Fruit fly (Drosophila melanogaster) whole organism, embryonic: ENCODE measurements around the gene Cnot4.
A peak's percentile ranks its signal among the peaks of the same experiment; 100 is the strongest.

Source experiments
- Aef1 ChIP-seq: fragments of 200-800 bp; sonication (Bioruptor generic); IDR thresholded peaks from 3 replicates; pipeline ENCODE4 v1.3.6; 2022; ENCODE audit warnings: missing biosample characterization, missing genetic modification characterization
- B-H2 ChIP-seq: fragments of 200-800 bp; sonication (Bioruptor generic); optimal IDR thresholded peaks from 2 replicates; lab custom pipeline; 2018; ENCODE audit warnings: missing biosample characterization, mild to moderate bottlenecking, missing genetic modification characterization
- CG10274 ChIP-seq: fragments of 200-800 bp; sonication (Bioruptor generic); optimal IDR thresholded peaks from 3 replicates; lab custom pipeline; 2017; ENCODE audit warnings: missing biosample characterization, mild to moderate bottlenecking, missing genetic modification characterization
- CG10321 ChIP-seq: fragments of 200-800 bp; sonication (Bioruptor generic); IDR thresholded peaks from 2 replicates; pipeline ENCODE4 v1.3.6; 2022; ENCODE audit warnings: missing biosample characterization, missing genetic modification characterization
- CG11093 ChIP-seq: fragments of 200-800 bp; sonication (Bioruptor generic); IDR thresholded peaks from 3 replicates; pipeline ENCODE4 v1.3.6; 2022; ENCODE audit warnings: missing biosample characterization, missing genetic modification characterization
- CG11504 ChIP-seq: fragments of 200-800 bp; sonication (Bioruptor generic); optimal IDR thresholded peaks from 3 replicates; lab custom pipeline; 2019; ENCODE audit warnings: missing biosample characterization, mild to moderate bottlenecking, missing genetic modification characterization, moderate library complexity
- CG11695 ChIP-seq: fragments of 200-800 bp; sonication (Bioruptor generic); IDR thresholded peaks from 3 replicates; pipeline ENCODE4 v1.3.6; 2022; ENCODE audit warnings: missing biosample characterization, missing genetic modification characterization
- CG11696 ChIP-seq: fragments of 200-800 bp; sonication (Bioruptor generic); IDR thresholded peaks from 2 replicates; pipeline ENCODE4 v1.3.6; 2022; ENCODE audit warnings: missing biosample characterization, missing genetic modification characterization
- CG12155 ChIP-seq: fragments of 200-800 bp; sonication (Bioruptor generic); optimal IDR thresholded peaks from 3 replicates; lab custom pipeline; 2016; ENCODE audit warnings: missing biosample characterization, missing genetic modification characterization
- CG13624 ChIP-seq: fragments of 200-800 bp; sonication (Bioruptor generic); optimal IDR thresholded peaks from 2 replicates; lab custom pipeline; 2016; ENCODE audit warnings: missing biosample characterization, missing genetic modification characterization
- CG15269 ChIP-seq: fragments of 200-800 bp; sonication (Bioruptor generic); optimal IDR thresholded peaks from 2 replicates; lab custom pipeline; 2018; ENCODE audit warnings: missing biosample characterization, mild to moderate bottlenecking, missing genetic modification characterization, moderate library complexity
- CG1529 ChIP-seq: fragments of 200-800 bp; sonication (Bioruptor generic); optimal IDR thresholded peaks from 3 replicates; lab custom pipeline; 2018; ENCODE audit warnings: missing biosample characterization, missing genetic modification characterization
- CG17328 ChIP-seq: fragments of 200-800 bp; sonication (Bioruptor generic); IDR thresholded peaks from 2 replicates; pipeline ENCODE4 v1.3.6; 2022; ENCODE audit warnings: missing biosample characterization, missing genetic modification characterization
- CG17829 ChIP-seq: fragments of 200-800 bp; optimal IDR thresholded peaks from 2 replicates; lab custom pipeline; 2019; ENCODE audit warnings: missing biosample characterization, mild to moderate bottlenecking, missing genetic modification characterization, moderate library complexity
- CG18764 ChIP-seq: fragments of 200-800 bp; sonication (Bioruptor generic); optimal IDR thresholded peaks from 3 replicates; lab custom pipeline; 2016; ENCODE audit warnings: missing biosample characterization, missing genetic modification characterization
- CG32772 ChIP-seq: fragments of 200-800 bp; sonication (Bioruptor generic); IDR thresholded peaks from 2 replicates; pipeline ENCODE4 v1.3.6; 2022; ENCODE audit warnings: missing biosample characterization, missing genetic modification characterization
- CG4424 ChIP-seq: fragments of 200-800 bp; sonication (Bioruptor generic); optimal IDR thresholded peaks from 3 replicates; lab custom pipeline; 2016; ENCODE audit warnings: missing biosample characterization, missing genetic modification characterization
- CG4617 ChIP-seq: fragments of 200-800 bp; sonication (Bioruptor generic); optimal IDR thresholded peaks from 3 replicates; lab custom pipeline; 2016; ENCODE audit warnings: missing biosample characterization, missing genetic modification characterization, borderline replicate concordance
- CG7271 ChIP-seq: fragments of 200-800 bp; sonication (Bioruptor generic); optimal IDR thresholded peaks from 2 replicates; lab custom pipeline; 2018; ENCODE audit warnings: missing biosample characterization, mild to moderate bottlenecking, missing genetic modification characterization, moderate library complexity
- CG8281 ChIP-seq: fragments of 200-800 bp; sonication (Bioruptor generic); optimal IDR thresholded peaks from 2 replicates; lab custom pipeline; 2018; ENCODE audit warnings: missing biosample characterization, mild to moderate bottlenecking, missing genetic modification characterization, moderate library complexity
- CTCF ChIP-seq: fragments of 200-800 bp; sonication (Bioruptor generic); optimal IDR thresholded peaks from 2 replicates; lab custom pipeline; 2017; ENCODE audit warnings: missing biosample characterization, mild to moderate bottlenecking, missing genetic modification characterization, moderate library complexity
- Dad ChIP-seq: fragments of 200-800 bp; sonication (Bioruptor generic); optimal IDR thresholded peaks from 3 replicates; lab custom pipeline; 2016; ENCODE audit warnings: missing biosample characterization, missing genetic modification characterization
- HmgD ChIP-seq: fragments of 200-800 bp; sonication (Bioruptor generic); optimal IDR thresholded peaks from 3 replicates; lab custom pipeline; 2016; ENCODE audit warnings: missing biosample characterization, missing genetic modification characterization
- Hmr ChIP-seq: fragments of 200-800 bp; sonication (Bioruptor generic); optimal IDR thresholded peaks from 3 replicates; lab custom pipeline; 2017; ENCODE audit warnings: mild to moderate bottlenecking, missing biosample characterization, missing genetic modification reagents, missing genetic modification characterization
- MESR4 ChIP-seq: fragments of 200-800 bp; sonication (Bioruptor generic); optimal IDR thresholded peaks from 2 replicates; lab custom pipeline; 2018; ENCODE audit warnings: missing biosample characterization, mild to moderate bottlenecking, missing genetic modification characterization, moderate library complexity
- Max ChIP-seq: fragments of 200-800 bp; sonication (Bioruptor generic); optimal IDR thresholded peaks from 2 replicates; lab custom pipeline; 2016; ENCODE audit warnings: missing biosample characterization, mild to moderate bottlenecking, missing genetic modification characterization
- Neu2 ChIP-seq: fragments of 200-800 bp; sonication (Bioruptor generic); optimal IDR thresholded peaks from 3 replicates; lab custom pipeline; 2016; ENCODE audit warnings: missing biosample characterization, missing genetic modification characterization, borderline replicate concordance
- Ptx1 ChIP-seq: fragments of 200-800 bp; sonication (Bioruptor generic); IDR thresholded peaks from 2 replicates; pipeline ENCODE4 v1.3.6; 2022; ENCODE audit warnings: missing biosample characterization, missing genetic modification characterization
- YL-1 ChIP-seq: fragments of 200-800 bp; sonication (Bioruptor generic); optimal IDR thresholded peaks from 3 replicates; lab custom pipeline; 2017; ENCODE audit warnings: missing biosample characterization, mild to moderate bottlenecking, missing genetic modification characterization
- caup ChIP-seq: fragments of 200-800 bp; sonication (Bioruptor generic); optimal IDR thresholded peaks from 3 replicates; lab custom pipeline; 2017; ENCODE audit warnings: missing biosample characterization, mild to moderate bottlenecking, missing genetic modification characterization, moderate library complexity; ENCODE audit not compliant: severe bottlenecking
- chinmo ChIP-seq: fragments of 200-800 bp; sonication (Bioruptor generic); IDR thresholded peaks from 4 replicates; pipeline ENCODE4 v1.3.6; 2022; ENCODE audit warnings: missing biosample characterization, missing genetic modification characterization; ENCODE audit not compliant: partially characterized antibody
- corto ChIP-seq: fragments of 200-800 bp; sonication (Bioruptor generic); optimal IDR thresholded peaks from 2 replicates; lab custom pipeline; 2016; ENCODE audit warnings: missing biosample characterization, mild to moderate bottlenecking, missing genetic modification characterization, moderate library complexity
- dmrt11E ChIP-seq: fragments of 200-800 bp; sonication (Bioruptor generic); optimal IDR thresholded peaks from 3 replicates; lab custom pipeline; 2018; ENCODE audit warnings: missing biosample characterization, mild to moderate bottlenecking, missing genetic modification characterization, moderate library complexity
- lab ChIP-seq: fragments of 200-800 bp; sonication (Bioruptor generic); optimal IDR thresholded peaks from 3 replicates; lab custom pipeline; 2017; ENCODE audit warnings: missing biosample characterization, missing genetic modification characterization, mild to moderate bottlenecking, moderate library complexity, missing genetic modification reagents
- lbe ChIP-seq: fragments of 200-800 bp; sonication (Bioruptor generic); optimal IDR thresholded peaks from 2 replicates; lab custom pipeline; 2016; ENCODE audit warnings: missing biosample characterization, mild to moderate bottlenecking, missing genetic modification characterization
- lola ChIP-seq, 3 experiments: fragments of >200 bp in 2 of 3; fragments of 200-800 bp in 1 of 3; sonication (Bioruptor generic) in 1 of 3; optimal IDR thresholded peaks; 2 replicates each; lab custom pipeline; 2017 to 2019; ENCODE audit warnings: missing biosample characterization in 3 of 3, missing genetic modification characterization in 3 of 3, mild to moderate bottlenecking in 1 of 3, moderate library complexity in 1 of 3
- mld ChIP-seq: fragments of 200-800 bp; sonication (Bioruptor generic); IDR thresholded peaks from 3 replicates; pipeline ENCODE4 v1.3.6; 2022; ENCODE audit warnings: missing biosample characterization, missing genetic modification characterization; ENCODE audit not compliant: partially characterized antibody
- pfk ChIP-seq: fragments of 200-800 bp; sonication (Bioruptor generic); optimal IDR thresholded peaks from 2 replicates; lab custom pipeline; 2018; ENCODE audit warnings: missing biosample characterization, mild to moderate bottlenecking, missing genetic modification characterization, moderate library complexity
- pnt ChIP-seq: fragments of 200-800 bp; sonication (Bioruptor generic); optimal IDR thresholded peaks from 3 replicates; lab custom pipeline; 2016; ENCODE audit warnings: missing biosample characterization, missing genetic modification characterization
- sens ChIP-seq: fragments of 200-800 bp; sonication (Bioruptor generic); peaks from one replicate; lab custom pipeline; 2016; ENCODE audit warnings: missing biosample characterization, missing genetic modification characterization
- sob ChIP-seq: fragments of 200-800 bp; sonication (Bioruptor generic); IDR thresholded peaks from 2 replicates; pipeline ENCODE4 v1.3.6; 2022; ENCODE audit warnings: missing biosample characterization, missing genetic modification characterization
- ssp ChIP-seq: fragments of 200-800 bp; sonication (Bioruptor generic); IDR thresholded peaks from 2 replicates; pipeline ENCODE4 v1.3.6; 2022; ENCODE audit warnings: missing biosample characterization, missing genetic modification characterization
- stc ChIP-seq: fragments of 200-800 bp; sonication (Bioruptor generic); IDR thresholded peaks from 2 replicates; pipeline ENCODE4 v1.3.6; 2022; ENCODE audit warnings: missing biosample characterization, missing genetic modification characterization
- stwl ChIP-seq: fragments of 200-800 bp; sonication (Bioruptor generic); optimal IDR thresholded peaks from 3 replicates; lab custom pipeline; 2018; ENCODE audit warnings: missing biosample characterization, mild to moderate bottlenecking, missing genetic modification characterization, moderate library complexity
- tap ChIP-seq: fragments of 200-800 bp; optimal IDR thresholded peaks from 3 replicates; lab custom pipeline; 2019; ENCODE audit warnings: missing biosample characterization, mild to moderate bottlenecking, missing genetic modification characterization, moderate library complexity
- tgo ChIP-seq: fragments of 200-800 bp; sonication (Bioruptor generic); IDR thresholded peaks from 3 replicates; pipeline ENCODE4 v1.3.6; 2022; ENCODE audit warnings: missing biosample characterization, missing genetic modification characterization
- tx ChIP-seq: fragments of 200-800 bp; sonication (Bioruptor generic); optimal IDR thresholded peaks from 2 replicates; lab custom pipeline; 2016; ENCODE audit warnings: missing biosample characterization, missing genetic modification characterization
- unpg ChIP-seq: fragments of 200-800 bp; sonication (Bioruptor generic); optimal IDR thresholded peaks from 3 replicates; lab custom pipeline; 2018; ENCODE audit warnings: missing biosample characterization, mild to moderate bottlenecking, missing genetic modification characterization, moderate library complexity

Gene Cnot4

dm6 chr2L:10375464-10376236, 20.9 kb upstream of the Cnot4 start, which contains the start of the genes CG33303 and dpr19 (continued):
- TF ChIP-seq Neu2 (GFP tag; lab: Kevin White, UChicago) (no peak), CG15269 (peak; percentile 87), unpg (GFP tag; lab: Kevin White, UChicago) (peak; percentile 86), CG17829 (tag; lab: Kevin White, UChicago) (peak; percentile 90), CG32772 (GFP tag; lab: Robert Waterston, UW) (peak; percentile 47), pnt (GFP tag; lab: Kevin White, UChicago) (no peak), CG4424 (peak; percentile 71), lbe (GFP tag; lab: Kevin White, UChicago) (peak; percentile 39), stwl (tag; lab: Kevin White, UChicago) (peak; percentile 45), lola (GFP tag; optimal IDR thresholded peaks at IDR 0.05; lab: Kevin White, UChicago) (peak in 1 of 3 experiments; percentile 77), CG10321 (peak; percentile 49; the same call in 1 of the 2 replicates), tap (tag; lab: Kevin White, UChicago) (peak; percentile 76), CG10274 (GFP tag; lab: Kevin White, UChicago) (no peak), lab (peak; percentile 81), HmgD (GFP tag; lab: Kevin White, UChicago) (no peak), CG4617 (peak; percentile 75), CG11696 (GFP tag; lab: Robert Waterston, UW) (peak; percentile 63; the same call in 1 of the 2 replicates), caup (peak; percentile 74), CG18764 (GFP tag; lab: Kevin White, UChicago) (peak; percentile 51), corto (GFP tag; lab: Kevin White, UChicago) (no peak), dmrt11E (peak; percentile 79), stc (GFP tag; lab: Robert Waterston, UW) (peak; percentile 74), Aef1 (GFP tag; lab: Robert Waterston, UW) (no peak; the same call in 2 of the 3 replicates), sens (GFP tag; lab: Kevin White, UChicago) (no peak), MESR4 (GFP tag; lab: Kevin White, UChicago) (peak; percentile 89), YL-1 (GFP tag; lab: Kevin White, UChicago) (peak; percentile 85), Dad (no peak), pfk (GFP tag; lab: Kevin White, UChicago) (peak; percentile 61), CG11695 (GFP tag; lab: Robert Waterston, UW) (peak; percentile 76), tgo (GFP tag; lab: Robert Waterston, UW) (peak; percentile 66; the same call in 2 of the 3 replicates), CG11504 (tag; lab: Kevin White, UChicago) (peak; percentile 85), chinmo (GFP tag; lab: Robert Waterston, UW) (0 out of 4 replicates have a peak, but pooled peaks have one; percentile 41), Max (peak; percentile 16), CG11093 (GFP tag; lab: Robert Waterston, UW) (no peak), CG12155 (GFP tag; lab: Kevin White, UChicago) (peak; percentile 50), CG8281 (tag; lab: Kevin White, UChicago) (peak; percentile 4), mld (GFP tag; lab: Robert Waterston, UW) (no peak), CG17328 (GFP tag; lab: Robert Waterston, UW) (peak; percentile 79), Ptx1 (GFP tag; lab: Robert Waterston, UW) (peak; percentile 65), sob (GFP tag; lab: Robert Waterston, UW) (peak; percentile 29; the same call in 1 of the 2 replicates), B-H2 (peak; percentile 68), CG13624 (GFP tag; lab: Kevin White, UChicago) (no peak), CG1529 (GFP tag; lab: Kevin White, UChicago) (peak; percentile 33), tx (GFP tag; lab: Kevin White, UChicago) (no peak), CTCF (GFP tag; lab: Kevin White, UChicago) (peak; percentile 15), CG7271 (tag; lab: Kevin White, UChicago) (peak; percentile 73), Hmr (GFP tag; lab: Kevin White, UChicago) (peak; percentile 85), ssp (GFP tag; lab: Robert Waterston, UW) (peak; percentile 60; the same call in 1 of the 2 replicates)
- TF ChIP-seq, all 482 proteins: peak for 236
